Worm (Caenorhabditis elegans) whole organism, L4 larva: Measurements from ENCODE around the gene egl-43.

Source experiments
- F37D6.2 ChIP-seq: sonication (generic microtip); optimal IDR thresholded peaks from 2 replicates; lab custom pipeline; 2016; ENCODE audit warnings: mild to moderate bottlenecking, missing genetic modification characterization, missing compliant biosample characterization
- F44E2.7 ChIP-seq: fragments of 200-800 bp; sonication (Bioruptor generic); IDR thresholded peaks from 2 replicates; pipeline ENCODE4 v2.1.2; 2022; ENCODE audit warnings: missing genetic modification characterization, missing compliant biosample characterization
- R02D3.7 ChIP-seq: fragments of 150-350 bp; sonication (generic microtip); optimal IDR thresholded peaks from 3 replicates; lab custom pipeline; 2014; ENCODE audit warnings: missing biosample characterization, missing genetic modification characterization
- T20F7.1 ChIP-seq: fragments of 200-800 bp; sonication (Bioruptor generic); optimal IDR thresholded peaks from 2 replicates; lab custom pipeline; 2018; ENCODE audit warnings: mild to moderate bottlenecking, missing genetic modification characterization, missing compliant biosample characterization
- Y48G9A.11 ChIP-seq: fragments of 200-800 bp; sonication (Bioruptor generic); IDR thresholded peaks from 2 replicates; pipeline ENCODE4 v1.3.6; 2022; ENCODE audit warnings: missing genetic modification reagents, missing genetic modification characterization, missing compliant biosample characterization
- Y75B8A.6 ChIP-seq: fragments of 200-800 bp; sonication (Bioruptor generic); IDR thresholded peaks from 2 replicates; pipeline ENCODE4 v1.3.6; 2022; ENCODE audit warnings: missing genetic modification reagents, missing genetic modification characterization, missing compliant biosample characterization
- ZK337.2 ChIP-seq: fragments of 200-800 bp; sonication (Bioruptor generic); IDR thresholded peaks from 2 replicates; pipeline ENCODE4 v1.3.6; 2022; ENCODE audit warnings: missing genetic modification reagents, missing genetic modification characterization, missing compliant biosample characterization
- ZK546.5 ChIP-seq, 2 experiments: sonication (generic microtip); optimal IDR thresholded peaks; 2 replicates each; lab custom pipeline; 2017; ENCODE audit warnings: missing biosample characterization in 2 of 2, missing genetic modification characterization in 2 of 2
- aha-1 ChIP-seq: fragments of 150-350 bp; peaks from one replicate; lab custom pipeline; 2014; ENCODE audit warnings: missing biosample characterization, missing genetic modification characterization
- ama-1 ChIP-seq: fragments of 150-350 bp; optimal IDR thresholded peaks from 2 replicates; lab custom pipeline; 2014; ENCODE audit warnings: inconsistent platforms, mixed read lengths
- arid-1 ChIP-seq: fragments of 200-800 bp; sonication (Bioruptor generic); conservative IDR thresholded peaks from 2 replicates; pipeline ENCODE4 v1.3.6; 2022; ENCODE audit warnings: missing genetic modification reagents, missing genetic modification characterization, missing compliant biosample characterization
- ceh-28 ChIP-seq: fragments of 150-350 bp; optimal IDR thresholded peaks from 2 replicates; lab custom pipeline; 2014; ENCODE audit warnings: missing biosample characterization, missing genetic modification reagents, missing genetic modification characterization
- ceh-44 ChIP-seq: fragments of 200-800 bp; sonication (Bioruptor generic); IDR thresholded peaks from 2 replicates; pipeline ENCODE4 v1.3.6; 2022; ENCODE audit warnings: missing genetic modification reagents, missing genetic modification characterization, missing compliant biosample characterization
- ceh-82 ChIP-seq: sonication (generic microtip); optimal IDR thresholded peaks from 2 replicates; lab custom pipeline; 2017; ENCODE audit warnings: missing biosample characterization, missing genetic modification characterization
- ctbp-1 ChIP-seq: fragments of 200-800 bp; sonication (Bioruptor generic); IDR thresholded peaks from 2 replicates; pipeline ENCODE4 v1.3.6; 2022; ENCODE audit warnings: missing genetic modification reagents, missing genetic modification characterization, missing compliant biosample characterization
- daf-12 ChIP-seq: fragments of 150-350 bp; optimal IDR thresholded peaks from 2 replicates; lab custom pipeline; 2014; ENCODE audit warnings: missing biosample characterization, missing genetic modification reagents, missing genetic modification characterization
- dmd-6 ChIP-seq: fragments of 200-800 bp; sonication (Bioruptor generic); IDR thresholded peaks from 2 replicates; pipeline ENCODE4 v1.3.6; 2022; ENCODE audit warnings: missing genetic modification reagents, missing genetic modification characterization, missing compliant biosample characterization
- fos-1 ChIP-seq: fragments of 150-350 bp; optimal IDR thresholded peaks from 2 replicates; lab custom pipeline; 2014; ENCODE audit warnings: missing biosample characterization, missing genetic modification characterization
- gei-8 ChIP-seq: fragments of 200-800 bp; sonication (Bioruptor generic); optimal IDR thresholded peaks from 2 replicates; lab custom pipeline; 2018; ENCODE audit warnings: mild to moderate bottlenecking, missing genetic modification characterization, missing compliant biosample characterization
- hif-1 ChIP-seq, 2 experiments: sonication (generic microtip); optimal IDR thresholded peaks; 2 replicates each; lab custom pipeline; 2016 to 2017; ENCODE audit warnings: missing compliant biosample characterization in 2 of 2, missing genetic modification characterization in 2 of 2, missing genetic modification reagents in 2 of 2, missing genotype in 2 of 2, mild to moderate bottlenecking in 1 of 2
- hlh-11 ChIP-seq: fragments of 200-800 bp; sonication (Bioruptor generic); optimal IDR thresholded peaks from 2 replicates; lab custom pipeline; 2018; ENCODE audit warnings: mild to moderate bottlenecking, missing genetic modification characterization, missing compliant biosample characterization
- hlh-30 ChIP-seq: sonication (generic microtip); optimal IDR thresholded peaks from 2 replicates; lab custom pipeline; 2017; ENCODE audit warnings: antibody characterized with exemption, mild to moderate bottlenecking, missing genetic modification characterization, missing compliant biosample characterization; ENCODE audit not compliant: insufficient read depth
- lin-13 ChIP-seq: fragments of 150-350 bp; optimal IDR thresholded peaks from 2 replicates; lab custom pipeline; 2014; ENCODE audit warnings: missing biosample characterization, missing genetic modification reagents, missing genetic modification characterization
- lin-29 ChIP-seq: fragments of 200-800 bp; sonication (Bioruptor generic); IDR thresholded peaks from 2 replicates; pipeline ENCODE4 v1.3.6; 2022; ENCODE audit warnings: missing genetic modification reagents, missing genetic modification characterization, missing compliant biosample characterization
- lin-38 ChIP-seq: fragments of 200-800 bp; sonication (Bioruptor generic); IDR thresholded peaks from 2 replicates; pipeline ENCODE4 v1.3.6; 2022; ENCODE audit warnings: missing genetic modification reagents, missing genetic modification characterization, missing compliant biosample characterization
- lin-39 ChIP-seq: fragments of 150-350 bp; optimal IDR thresholded peaks from 2 replicates; lab custom pipeline; 2014; ENCODE audit warnings: missing biosample characterization, missing genetic modification reagents, missing genetic modification characterization
- lir-3 ChIP-seq: sonication (generic microtip); optimal IDR thresholded peaks from 2 replicates; lab custom pipeline; 2016; ENCODE audit warnings: mild to moderate bottlenecking, missing genetic modification characterization, missing compliant biosample characterization
- mdt-29 ChIP-seq: fragments of 200-800 bp; sonication (Bioruptor generic); IDR thresholded peaks from 2 replicates; pipeline ENCODE4 v1.3.6; 2022; ENCODE audit warnings: missing genetic modification reagents, missing genetic modification characterization, missing compliant biosample characterization
- mep-1 ChIP-seq: fragments of 150-350 bp; sonication (generic microtip); optimal IDR thresholded peaks from 3 replicates; lab custom pipeline; 2014; ENCODE audit warnings: missing biosample characterization, missing genetic modification characterization
- mxl-2 ChIP-seq: fragments of 200-800 bp; sonication (Bioruptor generic); conservative IDR thresholded peaks from 2 replicates; pipeline ENCODE4 v1.3.6; 2022; ENCODE audit warnings: missing genetic modification reagents, missing genetic modification characterization, missing compliant biosample characterization
- mxl-3 ChIP-seq: fragments of 200-800 bp; sonication (Bioruptor generic); optimal IDR thresholded peaks from 2 replicates; lab custom pipeline; 2018; ENCODE audit warnings: mild to moderate bottlenecking, missing genetic modification characterization, missing compliant biosample characterization
- nhr-10 ChIP-seq: fragments of 150-350 bp; optimal IDR thresholded peaks from 2 replicates; lab custom pipeline; 2014; ENCODE audit warnings: missing biosample characterization, missing genetic modification characterization
- nhr-102 ChIP-seq: sonication (generic microtip); optimal IDR thresholded peaks from 2 replicates; lab custom pipeline; 2016; ENCODE audit warnings: mild to moderate bottlenecking, missing genetic modification characterization, moderate library complexity, missing compliant biosample characterization
- nhr-237 ChIP-seq: sonication (generic microtip); optimal IDR thresholded peaks from 2 replicates; lab custom pipeline; 2017; ENCODE audit warnings: missing biosample characterization, missing genetic modification characterization
- nhr-76 ChIP-seq: fragments of 150-350 bp; optimal IDR thresholded peaks from 2 replicates; lab custom pipeline; 2014; ENCODE audit warnings: missing biosample characterization, missing genetic modification characterization
- nhr-77 ChIP-seq: fragments of 150-350 bp; optimal IDR thresholded peaks from 2 replicates; lab custom pipeline; 2014; ENCODE audit warnings: missing biosample characterization, missing genetic modification characterization
- pha-4 ChIP-seq, 2 experiments: fragments of 150-350 bp in 1 of 2; fragments of 200-800 bp in 1 of 2; sonication (Bioruptor generic) in 1 of 2; IDR thresholded peaks in 1 of 2; optimal IDR thresholded peaks in 1 of 2; 2 replicates each; pipeline versions ENCODE4 v1.3.6 to Lab custom; 2014 to 2022; ENCODE audit warnings: missing genetic modification characterization in 2 of 2, missing genetic modification reagents in 2 of 2, missing biosample characterization in 1 of 2, missing compliant biosample characterization in 1 of 2
- php-3 ChIP-seq: fragments of 200-800 bp; sonication (Bioruptor generic); IDR thresholded peaks from 2 replicates; pipeline ENCODE4 v1.3.6; 2022; ENCODE audit warnings: missing genetic modification reagents, missing genetic modification characterization, missing compliant biosample characterization
- skn-1 ChIP-seq: fragments of 150-350 bp; optimal IDR thresholded peaks from 2 replicates; lab custom pipeline; 2014; ENCODE audit warnings: missing biosample characterization, missing genetic modification characterization
- snpc-1.2 ChIP-seq: fragments of 200-800 bp; sonication (Bioruptor generic); IDR thresholded peaks from 2 replicates; pipeline ENCODE4 v1.3.6; 2022; ENCODE audit warnings: missing genetic modification reagents, missing genetic modification characterization, missing compliant biosample characterization
- spr-3 ChIP-seq: fragments of 200-800 bp; sonication (Bioruptor generic); optimal IDR thresholded peaks from 2 replicates; lab custom pipeline; 2018; ENCODE audit warnings: mild to moderate bottlenecking, missing genetic modification characterization, missing compliant biosample characterization
- tag-97 ChIP-seq: fragments of 200-800 bp; sonication (Bioruptor generic); IDR thresholded peaks from 2 replicates; pipeline ENCODE4 v1.3.6; 2022; ENCODE audit warnings: missing genetic modification characterization, missing compliant biosample characterization
- tra-1 ChIP-seq: fragments of 200-800 bp; sonication (Bioruptor generic); IDR thresholded peaks from 2 replicates; pipeline ENCODE4 v1.3.6; 2022; ENCODE audit warnings: missing genetic modification reagents, missing genetic modification characterization, missing compliant biosample characterization
- unc-130 ChIP-seq: sonication (generic microtip); optimal IDR thresholded peaks from 2 replicates; lab custom pipeline; 2016; ENCODE audit warnings: missing genetic modification reagents, missing genetic modification characterization, missing compliant biosample characterization
- unc-39 ChIP-seq: sonication (generic microtip); optimal IDR thresholded peaks from 2 replicates; lab custom pipeline; 2017; ENCODE audit warnings: missing biosample characterization, missing genetic modification characterization
- zag-1 ChIP-seq: fragments of 150-350 bp; optimal IDR thresholded peaks from 2 replicates; lab custom pipeline; 2014; ENCODE audit warnings: missing biosample characterization, missing genetic modification characterization
- zfp-2 ChIP-seq: sonication (generic microtip); optimal IDR thresholded peaks from 2 replicates; lab custom pipeline; 2016; ENCODE audit warnings: mild to moderate bottlenecking, missing genetic modification characterization, missing compliant biosample characterization
- zfp-3 ChIP-seq: fragments of 200-800 bp; sonication (Bioruptor generic); conservative IDR thresholded peaks from 2 replicates; pipeline ENCODE4 v1.3.6; 2022; ENCODE audit warnings: missing genetic modification reagents, missing genetic modification characterization, missing compliant biosample characterization
- zip-2 ChIP-seq: fragments of 150-350 bp; optimal IDR thresholded peaks from 2 replicates; lab custom pipeline; 2014; ENCODE audit warnings: missing biosample characterization, missing genetic modification characterization

The egl-43 gene

DNA sequence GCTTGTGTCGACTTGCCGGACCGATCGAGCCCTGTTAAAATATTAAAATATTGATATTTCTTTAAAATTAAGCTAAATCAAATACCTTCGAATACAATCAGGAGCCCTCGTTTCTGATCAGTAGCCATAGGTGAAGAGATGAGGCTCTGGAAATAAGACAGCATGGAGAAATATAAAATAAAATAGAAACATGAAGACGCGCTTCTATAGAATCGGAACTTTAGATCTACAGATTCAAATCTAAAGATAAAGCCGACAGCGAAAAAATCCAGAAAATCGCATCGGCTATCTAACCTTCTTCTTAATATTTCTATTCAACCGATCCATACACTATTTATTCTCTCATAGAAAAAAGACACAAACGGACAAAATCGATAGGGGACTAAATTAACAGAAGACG lies 12.0 kb downstream of the egl-43 start, which contains the start of gene dtmk-1 (continued):
- TF ChIP-seq Y75B8A.6 (GFP tag; lab: Robert Waterston, UW): no peak
- no peak for TF ChIP-seq nhr-237 (tag; lab: Kevin White, UChicago)
- no peak for TF ChIP-seq nhr-102 (tag; lab: Kevin White, UChicago)
- no peak for TF ChIP-seq tag-97 (GFP tag; lab: Robert Waterston, UW)
- TF ChIP-seq ctbp-1 (GFP tag; lab: Robert Waterston, UW): no peak
- TF ChIP-seq mxl-3: no peak
- no peak for TF ChIP-seq daf-12 (tag; lab: Kevin White, UChicago)
- no peak for TF ChIP-seq mep-1 (tag; lab: Kevin White, UChicago)
- no peak for TF ChIP-seq ceh-44 (GFP tag; lab: Robert Waterston, UW)
- TF ChIP-seq pha-4 (GFP tag; IDR thresholded peaks at IDR 0.05; lab: Robert Waterston, UW): 0 out of 2 replicates have a peak, but pooled peaks have one; percentile 10
- no peak for TF ChIP-seq pha-4 (tag; optimal IDR thresholded peaks at IDR 0.05; lab: Kevin White, UChicago)
- TF ChIP-seq tra-1 (GFP tag; lab: Robert Waterston, UW): no peak
- TF ChIP-seq unc-130 (GFP tag; lab: Kevin White, UChicago): no peak
- TF ChIP-seq lin-39 (tag; lab: Kevin White, UChicago): no peak
- TF ChIP-seq ceh-82: no peak
- TF ChIP-seq ZK546.5 (tag; optimal IDR thresholded peaks at IDR 0.05; lab: Kevin White, UChicago): no peak
- no peak for TF ChIP-seq nhr-76 (tag; lab: Kevin White, UChicago)
- no peak for TF ChIP-seq ceh-28 (tag; lab: Kevin White, UChicago)

DNA sequence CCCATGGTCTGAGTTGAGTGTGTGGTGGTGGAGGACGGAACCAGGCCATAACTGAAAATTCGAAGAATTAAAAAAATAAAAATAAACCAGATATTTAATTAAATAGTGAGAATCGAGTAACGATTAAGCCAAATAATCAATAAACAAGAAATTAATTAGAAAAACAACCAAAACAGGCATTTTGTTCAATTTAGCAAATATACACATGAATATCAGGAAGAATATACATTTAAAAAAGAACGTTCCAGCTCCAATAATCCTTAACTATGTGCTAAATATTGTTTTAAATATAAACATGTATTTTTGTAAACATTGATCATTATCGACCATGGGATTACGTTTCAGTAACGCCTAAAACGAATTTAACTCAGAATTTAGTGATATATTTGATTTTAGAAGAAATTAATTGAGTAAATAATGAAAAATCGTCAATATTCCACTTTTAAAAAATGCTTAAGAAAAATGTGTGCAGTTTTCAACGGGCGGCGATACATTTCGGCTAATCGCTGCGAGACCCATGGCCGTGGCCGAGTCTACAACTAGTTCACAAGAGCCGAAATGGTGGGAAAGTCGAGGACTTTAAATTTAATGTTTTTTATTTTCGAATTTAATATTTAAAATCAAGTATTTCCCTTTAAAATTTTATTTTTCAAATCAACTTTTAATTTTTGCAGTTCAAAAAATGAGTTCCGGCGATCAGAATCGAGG lies 13.2 kb downstream of the egl-43 start, which contains the start of the genes R53.4 and psf-1:
R53.4 (minus strand) TSS at position 51 of the 708 bp plus-strand sequence.
psf-1 (plus strand) TSS at position 675 of the 708 bp plus-strand sequence.
- no peak for TF ChIP-seq unc-39 (tag; lab: Kevin White, UChicago)
- TF ChIP-seq T20F7.1 (GFP tag; lab: Kevin White, UChicago): peak; percentile 60
- TF ChIP-seq gei-8: no peak
- TF ChIP-seq lir-3 (tag; lab: Kevin White, UChicago): no peak
- no peak for TF ChIP-seq mxl-2 (GFP tag; lab: Robert Waterston, UW)
- no peak for TF ChIP-seq R02D3.7
- TF ChIP-seq zfp-2 (tag; lab: Kevin White, UChicago): no peak
- TF ChIP-seq dmd-6 (GFP tag; lab: Robert Waterston, UW): peak; percentile 30; the same call in 1 of the 2 replicates
- 0 out of 2 replicates have a peak, but pooled peaks have one; percentile 10 for TF ChIP-seq arid-1
- TF ChIP-seq zip-2 (tag; lab: Kevin White, UChicago): no peak
- no peak for TF ChIP-seq fos-1 (tag; lab: Kevin White, UChicago)
- TF ChIP-seq skn-1 (tag; lab: Kevin White, UChicago): no peak
- no peak for TF ChIP-seq F44E2.7 (GFP tag; lab: Robert Waterston, UW)
- no peak for TF ChIP-seq F37D6.2 (tag; lab: Kevin White, UChicago)
- TF ChIP-seq php-3: no peak
- TF ChIP-seq spr-3 (GFP tag; lab: Kevin White, UChicago): no peak
- TF ChIP-seq hif-1 (tag; optimal IDR thresholded peaks at IDR 0.05; lab: Kevin White, UChicago): peak in 1 of 2 experiments; percentile 82
- TF ChIP-seq lin-13: peak; percentile 2
- peak; percentile 22 for TF ChIP-seq mxl-3
- TF ChIP-seq aha-1 (tag; lab: Kevin White, UChicago): no peak
- no peak for TF ChIP-seq lin-29 (GFP tag; lab: Robert Waterston, UW)
- TF ChIP-seq tra-1 (GFP tag; lab: Robert Waterston, UW): 0 out of 2 replicates have a peak, but pooled peaks have one; percentile 37
- no peak for TF ChIP-seq tag-97 (GFP tag; lab: Robert Waterston, UW)
- no peak for TF ChIP-seq zfp-3 (GFP tag; lab: Robert Waterston, UW)
- peak; percentile 36 for TF ChIP-seq hlh-11 (tag; lab: Kevin White, UChicago)
- TF ChIP-seq ZK337.2: no peak
- no peak for TF ChIP-seq Y48G9A.11
- no peak for TF ChIP-seq ceh-28 (tag; lab: Kevin White, UChicago)
- peak; percentile 31 for TF ChIP-seq nhr-77 (tag; lab: Kevin White, UChicago)
- TF ChIP-seq mdt-29 (GFP tag; lab: Robert Waterston, UW): no peak
- no peak for TF ChIP-seq snpc-1.2 (GFP tag; lab: Robert Waterston, UW)
- TF ChIP-seq hlh-30 (tag; lab: Kevin White, UChicago): peak; percentile 60
- no peak for TF ChIP-seq ama-1 (lab: Kevin White, UChicago)
- TF ChIP-seq lin-38 (GFP tag; lab: Robert Waterston, UW): peak; percentile 56
- no peak for TF ChIP-seq zag-1 (tag; lab: Kevin White, UChicago)
- no peak for TF ChIP-seq nhr-10 (tag; lab: Kevin White, UChicago)
